Worm (Caenorhabditis elegans): ENCODE measurements around the gene T07H3.7.

DNA sequence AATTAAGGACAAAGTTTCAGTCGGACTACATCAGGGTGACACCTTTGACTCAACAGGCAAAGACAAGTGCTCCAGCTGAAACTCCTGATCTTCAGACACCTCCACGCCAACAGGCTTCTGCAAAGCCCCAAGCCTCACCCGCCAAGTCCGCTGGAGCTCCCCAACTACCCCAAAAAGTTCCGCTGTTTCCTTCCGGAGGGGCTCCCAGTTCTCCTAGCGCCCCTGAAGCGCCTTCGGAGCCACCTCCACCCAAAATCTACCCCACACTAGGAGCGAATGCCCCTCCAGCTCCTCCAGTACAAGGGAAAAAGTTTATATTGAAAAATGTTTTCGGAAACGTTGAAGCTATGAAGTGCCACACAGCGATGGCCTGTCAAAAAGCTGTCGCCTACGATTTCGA, 13.3 kb upstream of the T07H3.7 start:
- no peak for TF ChIP-seq nhr-23 (tag; optimal IDR thresholded peaks at IDR 0.05)
- no peak for TF ChIP-seq sea-2 (GFP tag; optimal IDR thresholded peaks at IDR 0.05)

All from whole organism, L3 larva.